Worm (Caenorhabditis elegans) whole organism, early embryonic: ENCODE measurements around the gene unc-24.

Experiments used
- B0310.2 ChIP-seq: sonication (generic microtip); optimal IDR thresholded peaks from 2 replicates; lab custom pipeline; 2016; ENCODE audit warnings: mild to moderate bottlenecking, missing genetic modification characterization, missing compliant biosample characterization
- ama-1 ChIP-seq: fragments of 150-350 bp; optimal IDR thresholded peaks from 2 replicates; lab custom pipeline; 2014
- ceh-36 ChIP-seq: sonication (generic microtip); optimal IDR thresholded peaks from 2 replicates; lab custom pipeline; 2016; ENCODE audit warnings: missing genetic modification characterization, inconsistent platforms, missing compliant biosample characterization
- ets-7 ChIP-seq: sonication (generic microtip); optimal IDR thresholded peaks from 2 replicates; lab custom pipeline; 2016; ENCODE audit warnings: missing genotype, missing genetic modification characterization, missing compliant biosample characterization
- hnd-1 ChIP-seq: sonication (generic microtip); optimal IDR thresholded peaks from 2 replicates; lab custom pipeline; 2016; ENCODE audit warnings: missing genetic modification characterization, missing compliant biosample characterization
- pes-1 ChIP-seq: fragments of 200-800 bp; sonication (Bioruptor generic); IDR thresholded peaks from 2 replicates; pipeline ENCODE4 v1.3.6; 2022; ENCODE audit warnings: missing genetic modification reagents, missing genetic modification characterization, missing compliant biosample characterization
- scrt-1 ChIP-seq: fragments of 200-800 bp; sonication (Bioruptor generic); IDR thresholded peaks from 2 replicates; pipeline ENCODE4 v1.3.6; 2022; ENCODE audit warnings: missing genetic modification characterization, missing compliant biosample characterization
- tbx-11 ChIP-seq: fragments of 200-800 bp; sonication (Bioruptor generic); IDR thresholded peaks from 2 replicates; pipeline ENCODE4 v1.3.6; 2022; ENCODE audit warnings: missing genetic modification characterization, missing compliant biosample characterization
- tra-4 ChIP-seq: sonication (generic microtip); optimal IDR thresholded peaks from 2 replicates; lab custom pipeline; 2017; ENCODE audit warnings: missing genetic modification characterization, missing compliant biosample characterization

- TF ChIP-seq tra-4 (tag; lab: Kevin White, UChicago), result no peak
- TF ChIP-seq scrt-1 (GFP tag; lab: Robert Waterston, UW), result no peak
- TF ChIP-seq ceh-36 (tag; lab: Kevin White, UChicago), result no peak
- TF ChIP-seq hnd-1, result no peak
- TF ChIP-seq B0310.2 (tag; lab: Kevin White, UChicago), result no peak
- TF ChIP-seq ama-1, result no peak
- TF ChIP-seq pes-1, result no peak
- no peak for TF ChIP-seq ets-7 (tag; lab: Kevin White, UChicago)
- no peak for TF ChIP-seq tbx-11 (GFP tag; lab: Robert Waterston, UW)
Observed at ce11 chrIV:7957504-7957903, 22.2 kb upstream of the unc-24 start, which contains the start of gene frpr-10.
